Worm (Caenorhabditis elegans) whole organism, late embryonic: ENCODE results near the gene mec-7.

Experiments used
- pqm-1 ChIP-seq: sonication (generic microtip); optimal IDR thresholded peaks from 2 replicates; lab custom pipeline; 2016; ENCODE audit warnings: missing genetic modification characterization, missing compliant biosample characterization
- tbx-7 ChIP-seq: sonication (generic microtip); optimal IDR thresholded peaks from 2 replicates; lab custom pipeline; 2016; ENCODE audit warnings: missing genotype, missing genetic modification characterization, missing compliant biosample characterization

DNA sequence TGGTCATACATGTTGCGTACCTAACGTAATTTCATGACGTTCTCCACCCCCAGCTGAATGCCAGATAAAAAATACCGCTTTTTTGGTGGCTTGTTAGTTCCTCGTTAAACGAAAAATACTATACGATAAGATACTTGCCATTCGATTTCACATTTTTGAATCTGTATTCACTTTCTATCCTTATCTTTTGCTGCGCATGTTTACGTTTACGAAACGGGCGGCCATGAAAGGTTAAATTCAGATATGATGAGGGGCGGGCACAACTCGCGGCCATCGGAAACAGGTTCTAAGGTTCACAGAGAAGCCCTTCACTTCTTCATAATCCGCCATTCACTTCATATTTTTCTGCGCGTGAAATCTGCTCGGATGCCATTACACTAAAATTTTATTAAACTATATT, 2.3 kb upstream of the mec-7 start:
- TF ChIP-seq pqm-1 (tag; lab: Kevin White, UChicago) (no peak), tbx-7 (tag; lab: Kevin White, UChicago) (no peak)
